Fruit fly (Drosophila melanogaster): ENCODE results near the gene Unc-76.

Unc-76 gene

DNA sequence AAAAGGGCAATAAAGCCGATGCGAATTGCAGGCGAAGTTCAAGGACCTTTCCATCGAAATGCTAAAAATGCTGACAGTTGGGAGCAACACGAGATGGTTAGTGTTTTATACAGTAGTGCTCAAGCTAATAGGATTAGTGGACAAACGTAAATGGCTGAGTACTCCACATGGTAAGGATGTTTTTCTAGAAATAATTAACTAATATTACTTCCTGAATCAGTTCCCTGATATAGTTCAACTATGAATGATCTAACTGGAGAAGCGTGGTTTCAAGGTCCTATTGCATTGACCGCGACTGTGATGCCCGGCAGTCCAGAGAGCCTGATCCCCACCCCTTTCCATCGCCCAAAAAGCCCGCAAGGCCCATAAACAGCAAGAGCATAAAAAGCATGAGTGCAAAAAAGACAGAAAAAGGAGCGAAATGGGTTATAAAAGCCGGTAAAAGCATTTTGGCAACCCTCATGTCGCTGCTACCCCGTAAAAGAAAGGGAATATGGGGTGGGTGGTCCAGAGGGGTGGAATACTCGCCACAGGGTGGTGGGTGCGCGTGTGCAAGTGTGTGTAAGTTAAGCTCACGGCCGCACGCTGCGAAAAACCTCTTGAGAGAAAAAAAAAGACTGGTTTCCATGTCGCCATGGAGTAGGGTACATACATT, 53.9 kb downstream of the Unc-76 start (continued):
- no peak for TF ChIP-seq Sry-β (GFP tag; optimal IDR thresholded peaks at IDR 0.05)
- TF ChIP-seq esg (GFP tag; conservative IDR thresholded peaks at IDR 0.05): peak; percentile 18; the same call in 1 of the 2 replicates
- peak; percentile 49 for TF ChIP-seq caup (GFP tag; optimal IDR thresholded peaks at IDR 0.05; ENCODE audit: severe bottlenecking)
- TF ChIP-seq wdn (GFP tag; IDR thresholded peaks at IDR 0.05): 0 out of 2 replicates have a peak, but pooled peaks have one; percentile 20
- TF ChIP-seq ssp (GFP tag; IDR thresholded peaks at IDR 0.05): peak; percentile 40
- no peak for TF ChIP-seq Dll (GFP tag; IDR thresholded peaks at IDR 0.05; ENCODE audit: partially characterized antibody)
- peak; percentile 23 for TF ChIP-seq CG31365 (tag; optimal IDR thresholded peaks at IDR 0.05)
- peak; percentile 28 for TF ChIP-seq CG17568 (GFP tag; optimal IDR thresholded peaks at IDR 0.05)
- no peak for TF ChIP-seq CG7372 (GFP tag; IDR thresholded peaks at IDR 0.05)
- TF ChIP-seq GATAe (GFP tag; conservative IDR thresholded peaks at IDR 0.05): no peak
- no peak for TF ChIP-seq Atf6 (GFP tag; IDR thresholded peaks at IDR 0.05)
- peak; percentile 78 for TF ChIP-seq CG18262 (tag; optimal IDR thresholded peaks at IDR 0.05)
- TF ChIP-seq exex (tag; optimal IDR thresholded peaks at IDR 0.05): no peak
- TF ChIP-seq Pdp1 (GFP tag; optimal IDR thresholded peaks at IDR 0.05): peak; percentile 47 to 65
- TF ChIP-seq Deaf1 (tag; optimal IDR thresholded peaks at IDR 0.05): peak; percentile 4
- TF ChIP-seq jumu (GFP tag; optimal IDR thresholded peaks at IDR 0.05): peak; percentile 63
- TF ChIP-seq shn (GFP tag; optimal IDR thresholded peaks at IDR 0.05): peak; percentile 13
- TF ChIP-seq chinmo (GFP tag; IDR thresholded peaks at IDR 0.05; ENCODE audit: partially characterized antibody): no peak
- TF ChIP-seq CG15011 (GFP tag; optimal IDR thresholded peaks at IDR 0.05): peak; percentile 49
- peak; percentile 15 for TF ChIP-seq CG8089 (GFP tag; optimal IDR thresholded peaks at IDR 0.05)
- TF ChIP-seq bsh (GFP tag; optimal IDR thresholded peaks at IDR 0.05): peak; percentile 53 to 85
- no peak for TF ChIP-seq Gsc (GFP tag; IDR thresholded peaks at IDR 0.05)
- TF ChIP-seq CG11696 (GFP tag; IDR thresholded peaks at IDR 0.05): peak; percentile 93
- TF ChIP-seq CG11723 (GFP tag; optimal IDR thresholded peaks at IDR 0.05): peak; percentile 42
- TF ChIP-seq CG1233 (GFP tag; optimal IDR thresholded peaks at IDR 0.05): peak; percentile 46
- TF ChIP-seq CG10267 (tag; optimal IDR thresholded peaks at IDR 0.05): peak; percentile 65
- TF ChIP-seq CG9932 (GFP tag; IDR thresholded peaks at IDR 0.05): 0 out of 2 replicates have a peak, but pooled peaks have one; percentile 15
- TF ChIP-seq Doc2 (GFP tag; IDR thresholded peaks at IDR 0.05): no peak
- no peak for TF ChIP-seq HLH4C (GFP tag; IDR thresholded peaks at IDR 0.05; ENCODE audit: partially characterized antibody)
- peak; percentile 45 for TF ChIP-seq CG5245 (GFP tag; optimal IDR thresholded peaks at IDR 0.05)
- no peak for TF ChIP-seq ac (GFP tag; optimal IDR thresholded peaks at IDR 0.05)
- peak; percentile 95 for TF ChIP-seq Ets65A (GFP tag)
- peak; percentile 49 for TF ChIP-seq gcm (GFP tag; optimal IDR thresholded peaks at IDR 0.05)
- TF ChIP-seq CG7745 (tag; optimal IDR thresholded peaks at IDR 0.05): no peak
- peak; percentile 37 for TF ChIP-seq Spps (tag; optimal IDR thresholded peaks at IDR 0.05)
- TF ChIP-seq bab2 (GFP tag; optimal IDR thresholded peaks at IDR 0.05): peak; percentile 61
- peak; percentile 44; the same call in 1 of the 2 replicates for TF ChIP-seq danr (GFP tag; IDR thresholded peaks at IDR 0.05)
- TF ChIP-seq BtbVII (GFP tag; optimal IDR thresholded peaks at IDR 0.05): peak; percentile 26
- TF ChIP-seq CG10366 (GFP tag; IDR thresholded peaks at IDR 0.05): peak; percentile 37
- peak; percentile 84 for TF ChIP-seq dmrt99B (tag; optimal IDR thresholded peaks at IDR 0.05)
- TF ChIP-seq CG14050 (GFP tag; IDR thresholded peaks at IDR 0.05): peak; percentile 43; the same call in 1 of the 3 replicates
- TF ChIP-seq trh (GFP tag; optimal IDR thresholded peaks at IDR 0.05): no peak
- TF ChIP-seq Nf-YA (GFP tag; IDR thresholded peaks at IDR 0.05): no peak
- TF ChIP-seq CG13424 (tag; optimal IDR thresholded peaks at IDR 0.05): peak; percentile 76
- TF ChIP-seq slp2 (GFP tag; optimal IDR thresholded peaks at IDR 0.05): peak; percentile 29
- TF ChIP-seq cad (GFP tag; optimal IDR thresholded peaks at IDR 0.05): no peak
- TF ChIP-seq CG18764 (GFP tag; optimal IDR thresholded peaks at IDR 0.05): peak; percentile 28
- no peak for TF ChIP-seq CG13123 (GFP tag; optimal IDR thresholded peaks at IDR 0.05)
- no peak for TF ChIP-seq jigr1 (GFP tag; IDR thresholded peaks at IDR 0.05)
- peak; percentile 22 for TF ChIP-seq Sry-δ (GFP tag; optimal IDR thresholded peaks at IDR 0.05)
